Worm (Caenorhabditis elegans): ENCODE data around the gene nol-6.
"Not testable (repeated sequence)": the region's sequence is repeated elsewhere in the genome, so short reads cannot be mapped to it uniquely, and the experiment has no call there.

Gene nol-6

DNA sequence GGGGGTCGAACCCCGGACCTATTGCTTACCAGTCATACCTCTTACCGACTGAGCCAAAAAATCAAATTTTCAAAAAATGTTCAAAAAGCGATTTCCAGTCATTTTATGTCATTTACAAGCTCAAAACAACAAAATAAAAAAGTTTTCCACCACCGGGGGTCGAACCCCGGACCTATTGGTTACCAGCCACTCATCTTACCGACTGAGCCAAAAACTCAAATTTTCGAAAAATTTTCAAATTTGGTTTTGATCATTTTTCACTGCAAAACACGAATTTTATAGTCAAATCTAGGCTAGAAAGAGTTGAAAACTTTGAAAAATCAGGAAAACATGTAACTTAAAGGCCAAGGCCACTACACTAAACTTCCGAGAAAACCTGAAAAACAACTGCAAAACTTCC, 38.7 kb upstream of the nol-6 start:
- TF ChIP-seq zip-8 (tag; optimal IDR thresholded peaks at IDR 0.05) (no peak), ceh-39 (tag; optimal IDR thresholded peaks at IDR 0.05) (no peak), elt-3 (tag; optimal IDR thresholded peaks at IDR 0.05) (no peak), ces-1 (GFP tag; optimal IDR thresholded peaks at IDR 0.05) (no peak), cnd-1 (tag; optimal IDR thresholded peaks at IDR 0.05) (no peak), ceh-43 (GFP tag; optimal IDR thresholded peaks at IDR 0.05) (no peak), lsy-2 (tag; optimal IDR thresholded peaks at IDR 0.05) (no peak), unc-120 (tag; optimal IDR thresholded peaks at IDR 0.05; ENCODE audit: poor library complexity, severe bottlenecking) (no peak), drap-1 (GFP tag; optimal IDR thresholded peaks at IDR 0.05) (no peak), sem-2 (GFP tag; optimal IDR thresholded peaks at IDR 0.05) (no peak)

DNA sequence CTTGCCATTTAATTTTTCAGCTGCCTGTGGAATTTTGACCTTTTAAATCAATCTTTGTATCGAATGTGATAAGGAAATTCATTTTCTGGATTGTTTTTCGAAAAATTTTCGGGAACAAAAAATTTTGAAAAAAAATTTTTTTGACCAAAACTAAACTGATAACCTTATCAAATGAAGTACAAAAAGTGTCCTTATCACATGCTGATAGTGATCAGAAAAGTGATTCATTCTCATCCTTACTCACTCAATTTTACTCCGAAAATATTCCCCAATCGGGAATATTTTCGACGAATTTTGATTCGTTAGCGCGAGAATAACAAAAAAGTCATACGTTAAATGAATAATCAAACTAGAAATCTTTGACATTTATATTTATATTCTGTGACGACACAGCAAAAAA, 38.0 kb upstream of the nol-6 start:
- TF ChIP-seq tbx-8 (GFP tag; optimal IDR thresholded peaks at IDR 0.05): no peak
- no peak for TF ChIP-seq flh-1 (GFP tag; optimal IDR thresholded peaks at IDR 0.05)
- no peak for TF ChIP-seq ceh-39 (tag; optimal IDR thresholded peaks at IDR 0.05)

DNA sequence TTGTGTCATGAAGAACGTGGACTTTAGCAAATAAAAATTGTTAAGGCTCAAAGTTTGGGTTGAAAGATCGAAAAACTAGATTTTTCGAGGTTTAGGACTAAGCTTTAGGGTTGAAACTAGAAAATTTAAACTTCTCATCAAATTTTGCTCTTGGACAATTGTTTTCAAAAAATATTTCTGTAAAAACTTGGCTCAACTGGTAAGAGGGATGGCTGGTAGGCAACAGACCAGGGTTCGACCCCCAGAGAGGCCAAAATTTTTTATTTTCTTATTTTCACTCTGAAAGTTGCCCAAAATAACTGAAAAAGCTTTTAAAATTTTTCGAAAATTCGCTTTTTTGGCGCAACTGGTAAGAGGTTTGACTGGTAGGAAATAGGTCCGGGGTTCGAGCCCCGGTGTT, 37.5 kb upstream of the nol-6 start:
- no peak for TF ChIP-seq elt-3 (tag; optimal IDR thresholded peaks at IDR 0.05)
- TF ChIP-seq bed-3 (GFP tag; optimal IDR thresholded peaks at IDR 0.05): no peak
- TF ChIP-seq nhr-2 (tag; optimal IDR thresholded peaks at IDR 0.05): no peak
- no peak for TF ChIP-seq sem-2 (GFP tag; optimal IDR thresholded peaks at IDR 0.05)
- no peak for TF ChIP-seq mep-1 (tag; optimal IDR thresholded peaks at IDR 0.05)
- TF ChIP-seq nhr-12 (tag; optimal IDR thresholded peaks at IDR 0.05): no peak
- TF ChIP-seq ceh-39 (tag; optimal IDR thresholded peaks at IDR 0.05): no peak
- no peak for TF ChIP-seq hlh-1 (tag; optimal IDR thresholded peaks at IDR 0.05)
- TF ChIP-seq lin-13 (tag; optimal IDR thresholded peaks at IDR 0.05): no peak
- no peak for TF ChIP-seq ztf-11 (tag; optimal IDR thresholded peaks at IDR 0.05)
- TF ChIP-seq elt-1 (tag; optimal IDR thresholded peaks at IDR 0.05; ENCODE audit: borderline replicate concordance, insufficient read depth): no peak
- TF ChIP-seq cnd-1 (tag; optimal IDR thresholded peaks at IDR 0.05): no peak
- no peak for TF ChIP-seq unc-120 (tag; optimal IDR thresholded peaks at IDR 0.05; ENCODE audit: poor library complexity, severe bottlenecking)
- TF ChIP-seq unc-62 (GFP tag; optimal IDR thresholded peaks at IDR 0.05): no peak
- no peak for TF ChIP-seq nhr-28 (tag; optimal IDR thresholded peaks at IDR 0.05)
- TF ChIP-seq blmp-1 (tag; optimal IDR thresholded peaks at IDR 0.05): no peak
- no peak for TF ChIP-seq ces-1 (GFP tag; optimal IDR thresholded peaks at IDR 0.05)
- no peak for TF ChIP-seq nhr-237 (tag; optimal IDR thresholded peaks at IDR 0.05)
- TF ChIP-seq nhr-76 (tag; optimal IDR thresholded peaks at IDR 0.05): no peak
- TF ChIP-seq lin-32 (GFP tag; optimal IDR thresholded peaks at IDR 0.05): no peak

DNA sequence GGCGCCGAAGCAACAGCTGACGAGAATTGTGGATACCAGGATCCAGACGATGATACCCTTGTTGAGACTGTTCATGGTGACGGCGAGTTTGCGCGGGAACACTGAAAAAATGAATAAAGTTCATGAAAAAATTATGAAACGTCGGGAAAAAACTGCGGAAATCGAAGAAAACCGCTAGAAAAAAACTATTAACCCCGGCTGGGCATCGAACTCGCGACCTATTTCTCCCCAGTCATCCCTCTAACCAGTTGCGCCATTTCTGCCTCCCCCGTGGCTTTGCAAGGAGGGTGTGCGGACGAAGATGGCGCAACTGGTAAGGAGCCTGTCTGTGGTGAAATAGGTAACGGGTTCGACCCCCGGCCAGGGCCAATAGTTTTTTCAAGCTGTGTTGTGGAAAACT, 36.2 kb upstream of the nol-6 start, which contains the start of gene H17B01.5:
Gene H17B01.5 (minus strand): TSS at position 101 of the 400 bp plus-strand sequence.
- TF ChIP-seq nhr-28 (tag; optimal IDR thresholded peaks at IDR 0.05) (no peak), tbx-8 (GFP tag; optimal IDR thresholded peaks at IDR 0.05) (no peak), zip-8 (tag; optimal IDR thresholded peaks at IDR 0.05) (no peak), drap-1 (GFP tag; optimal IDR thresholded peaks at IDR 0.05) (no peak), nhr-12 (tag; optimal IDR thresholded peaks at IDR 0.05) (no peak)

DNA sequence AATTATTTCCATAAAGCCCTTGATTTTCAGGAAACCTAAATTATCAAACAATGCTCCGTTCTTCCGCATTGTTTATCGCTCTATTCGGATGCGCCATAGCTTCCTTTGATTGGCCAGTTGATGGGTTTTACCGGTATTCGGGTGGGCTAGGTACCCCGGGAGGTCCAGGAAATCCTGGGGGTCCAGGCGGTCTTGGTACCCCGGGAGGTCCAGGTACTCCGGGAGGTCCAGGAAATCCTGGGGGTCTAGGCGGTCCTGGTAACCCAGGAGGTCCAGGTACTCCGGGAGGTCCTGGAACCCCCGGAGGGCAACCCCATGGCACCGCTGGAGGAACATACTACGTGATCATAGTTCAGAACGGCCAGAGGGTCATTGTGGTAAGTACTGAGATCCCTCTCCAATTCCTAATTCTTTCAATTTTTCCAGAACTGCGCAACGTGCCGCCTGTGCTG, 33.2 kb upstream of the nol-6 start, which contains the start of gene H17B01.2:
Gene H17B01.2 (plus strand): TSS at position 51 of the 452 bp plus-strand sequence.
- no peak for TF ChIP-seq lsy-2 (tag; optimal IDR thresholded peaks at IDR 0.05)
- no peak for TF ChIP-seq ztf-11 (tag; optimal IDR thresholded peaks at IDR 0.05)
- no peak for TF ChIP-seq tbx-8 (GFP tag; optimal IDR thresholded peaks at IDR 0.05)
- no peak for TF ChIP-seq mep-1 (tag; optimal IDR thresholded peaks at IDR 0.05)
- TF ChIP-seq blmp-1 (tag; optimal IDR thresholded peaks at IDR 0.05): no peak
- TF ChIP-seq snpc-4 (tag; optimal IDR thresholded peaks at IDR 0.05): no peak
- TF ChIP-seq zip-8 (tag; optimal IDR thresholded peaks at IDR 0.05): no peak
- TF ChIP-seq nhr-237 (tag; optimal IDR thresholded peaks at IDR 0.05): no peak
- no peak for TF ChIP-seq drap-1 (GFP tag; optimal IDR thresholded peaks at IDR 0.05)
- no peak for TF ChIP-seq hlh-1 (tag; optimal IDR thresholded peaks at IDR 0.05)
- no peak for TF ChIP-seq pha-4 (tag; optimal IDR thresholded peaks at IDR 0.05)
- no peak for TF ChIP-seq unc-120 (tag; optimal IDR thresholded peaks at IDR 0.05; ENCODE audit: poor library complexity, severe bottlenecking)
- TF ChIP-seq bed-3 (GFP tag; optimal IDR thresholded peaks at IDR 0.05): no peak
- no peak for TF ChIP-seq unc-39 (tag; optimal IDR thresholded peaks at IDR 0.05)
- no peak for TF ChIP-seq ces-1 (GFP tag; optimal IDR thresholded peaks at IDR 0.05)

- TF ChIP-seq ces-1 (GFP tag; optimal IDR thresholded peaks at IDR 0.05); sem-2 (GFP tag; optimal IDR thresholded peaks at IDR 0.05); cnd-1 (tag; optimal IDR thresholded peaks at IDR 0.05): not testable (repeated sequence)
These were observed 30.4 kb upstream of the nol-6 start, which contains the start of gene Y51H7C.1 for ce11 chrII:1467711-1468110. Y51H7C.1 (plus strand) TSS chrII:1467727.

All from whole organism, mixed stage, embryonic.